Fruit fly (Drosophila melanogaster): Measurements from ENCODE around the gene kek3.

kek3 gene

DNA sequence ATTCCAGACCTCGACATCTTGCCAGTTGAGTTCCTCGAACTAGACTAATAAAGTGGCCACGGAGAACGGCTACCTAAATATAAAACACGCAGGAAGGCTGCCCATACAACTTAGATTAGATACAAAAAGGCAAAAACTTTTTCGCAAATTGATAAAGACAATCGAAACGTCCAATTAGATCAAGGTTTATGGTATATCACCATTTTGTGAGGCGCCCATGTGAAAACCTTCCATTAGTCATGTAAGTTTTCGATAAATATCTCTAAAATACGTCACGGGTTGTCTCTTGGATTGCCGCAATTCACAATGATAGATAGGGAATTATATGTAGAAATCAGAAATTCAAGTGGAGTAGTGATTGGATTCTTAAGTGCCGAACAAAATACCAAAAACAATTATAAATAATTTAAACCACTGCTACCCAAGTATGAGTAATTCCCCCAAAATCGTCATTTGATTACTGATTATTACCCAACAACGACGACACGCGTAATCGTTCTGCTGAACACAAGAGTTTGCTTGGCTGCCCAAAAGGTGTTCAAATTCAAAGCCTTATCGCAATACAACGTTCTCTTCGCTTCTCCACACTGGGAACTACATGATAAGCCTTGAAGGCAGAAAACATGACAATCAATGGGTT is 59.3 kb downstream of the kek3 start, which contains the start of gene CG15255 (continued):
- TF ChIP-seq CG9727 (GFP tag; optimal IDR thresholded peaks at IDR 0.05) (no peak), exex (tag; optimal IDR thresholded peaks at IDR 0.05) (peak; percentile 100), Lim3 (GFP tag; IDR thresholded peaks at IDR 0.05) (peak; percentile 24; the same call in 1 of the 2 replicates), Pdp1 (GFP tag; optimal IDR thresholded peaks at IDR 0.05) (peak in 1 of 2 experiments; percentile 90), sd (tag; optimal IDR thresholded peaks at IDR 0.05) (peak; percentile 62), vnd (GFP tag; IDR thresholded peaks at IDR 0.05; ENCODE audit: partially characterized antibody) (no peak), run (tag; optimal IDR thresholded peaks at IDR 0.05) (no peak), CG12071 (GFP tag; optimal IDR thresholded peaks at IDR 0.05) (no peak), CG31388 (GFP tag; optimal IDR thresholded peaks at IDR 0.05) (no peak), CG14014 (GFP tag; IDR thresholded peaks at IDR 0.05) (no peak), lab (GFP tag; optimal IDR thresholded peaks at IDR 0.05) (peak; percentile 4), Blimp-1 (GFP tag; optimal IDR thresholded peaks at IDR 0.05) (no peak), Asciz (GFP tag; optimal IDR thresholded peaks at IDR 0.05) (no peak), tgo (GFP tag; IDR thresholded peaks at IDR 0.05) (no peak), CG15269 (tag; optimal IDR thresholded peaks at IDR 0.05) (no peak), CG8290 (GFP tag; optimal IDR thresholded peaks at IDR 0.05) (no peak), CG8290 (tag; optimal IDR thresholded peaks at IDR 0.05) (no peak), hkb (optimal IDR thresholded peaks at IDR 0.05) (no peak), hkb (GFP tag; IDR thresholded peaks at IDR 0.05) (no peak), fd102C (GFP tag; optimal IDR thresholded peaks at IDR 0.05) (no peak), grn (GFP tag; optimal IDR thresholded peaks at IDR 0.05) (peak; percentile 69), CG12391 (tag; optimal IDR thresholded peaks at IDR 0.05) (no peak), gro (GFP tag; optimal IDR thresholded peaks at IDR 0.05) (peak; percentile 3), oc (tag; optimal IDR thresholded peaks at IDR 0.05) (no peak), Atf-2 (GFP tag; optimal IDR thresholded peaks at IDR 0.05) (no peak), pho (GFP tag; optimal IDR thresholded peaks at IDR 0.05) (no peak), Ets65A (GFP tag) (peak; percentile 56), Dip2 (GFP tag; IDR thresholded peaks at IDR 0.05) (no peak), tap (tag; optimal IDR thresholded peaks at IDR 0.05) (no peak), CG30020 (tag; optimal IDR thresholded peaks at IDR 0.05) (no peak), CG4404 (GFP tag; IDR thresholded peaks at IDR 0.05) (no peak)

DNA sequence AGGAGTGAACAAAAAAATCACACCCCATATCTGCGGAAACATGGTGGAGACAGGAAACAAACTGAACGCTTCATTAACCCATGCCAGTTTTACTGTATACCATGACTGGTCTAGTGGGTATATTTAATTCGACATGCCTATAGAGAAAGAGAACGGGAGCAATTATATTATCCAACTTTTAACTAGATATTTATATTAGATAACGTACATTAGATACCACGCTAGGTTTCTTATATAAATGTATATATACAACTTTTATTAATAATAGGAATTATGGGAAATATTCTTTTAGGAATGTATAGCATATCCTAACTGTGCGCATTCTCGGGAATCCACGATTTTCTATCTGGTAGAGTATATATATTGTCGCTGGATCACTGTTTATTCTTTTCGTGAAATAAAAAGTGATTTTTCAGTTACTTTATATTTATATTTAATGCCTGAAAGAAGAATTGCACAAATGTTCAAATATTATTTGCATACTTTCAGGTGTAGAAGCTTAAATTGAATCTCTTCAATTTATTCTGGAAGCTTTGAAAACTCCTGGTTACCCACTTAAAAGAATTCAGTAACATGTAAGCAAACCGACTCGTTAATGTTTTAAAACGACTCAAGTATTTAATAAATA is 60.9 kb downstream of the kek3 start, which contains the start of gene Semp1:
Gene Semp1 (minus strand): TSS at position 51 of the 628 bp plus-strand sequence.
- TF ChIP-seq CG12155 (GFP tag; optimal IDR thresholded peaks at IDR 0.05) (no peak), CG3995 (GFP tag; optimal IDR thresholded peaks at IDR 0.05) (peak; percentile 95), sens (GFP tag) (no peak), Taf1 (GFP tag; IDR thresholded peaks at IDR 0.05) (no peak), schlank (tag; optimal IDR thresholded peaks at IDR 0.05) (no peak), stwl (tag; optimal IDR thresholded peaks at IDR 0.05) (peak; percentile 5)

dm6 chr2L:15614728-15615127 is 62.2 kb downstream of the kek3 start, which contains the start of gene CG15254:
TSS of gene CG15254 (minus strand) at chr2L:15614828.
- TF ChIP-seq CG11093 (GFP tag; IDR thresholded peaks at IDR 0.05) (no peak), exex (tag; optimal IDR thresholded peaks at IDR 0.05) (peak; percentile 47), Doc2 (GFP tag; IDR thresholded peaks at IDR 0.05) (no peak), CG2889 (GFP tag; IDR thresholded peaks at IDR 0.05) (no peak)
